Worm (Caenorhabditis elegans) whole organism, young adult: ENCODE results near the gene T07D4.2.

Experiments
- K11D2.4 ChIP-seq: fragments of 200-800 bp; sonication (Bioruptor generic); IDR thresholded peaks from 2 replicates; pipeline ENCODE4 v1.3.6; 2022; ENCODE audit warnings: missing genetic modification reagents, missing genetic modification characterization, missing compliant biosample characterization
- cebp-1 ChIP-seq, 2 experiments: fragments of 200-800 bp in 1 of 2; sonication (Bioruptor generic) in 1 of 2; sonication (generic microtip) in 1 of 2; IDR thresholded peaks in 1 of 2; optimal IDR thresholded peaks in 1 of 2; 2 replicates each; pipeline versions ENCODE4 v1.3.6 to Lab custom; 2017 to 2022; ENCODE audit warnings: missing compliant biosample characterization in 2 of 2, missing genetic modification characterization in 2 of 2, mild to moderate bottlenecking in 1 of 2, missing genetic modification reagents in 1 of 2, moderate library complexity in 1 of 2
- egl-44 ChIP-seq: fragments of 200-800 bp; sonication (Bioruptor generic); IDR thresholded peaks from 2 replicates; pipeline ENCODE4 v1.3.6; 2022; ENCODE audit warnings: missing genetic modification reagents, missing genetic modification characterization, missing compliant biosample characterization
- egrh-3 ChIP-seq: fragments of 200-800 bp; sonication (Bioruptor generic); IDR thresholded peaks from 2 replicates; pipeline ENCODE4 v1.3.6; 2022; ENCODE audit warnings: missing genetic modification reagents, missing genetic modification characterization, missing compliant biosample characterization
- unc-62 ChIP-seq: fragments of 150-350 bp; optimal IDR thresholded peaks from 2 replicates; lab custom pipeline; 2014; ENCODE audit warnings: missing biosample characterization, missing genetic modification reagents, missing genetic modification characterization

DNA sequence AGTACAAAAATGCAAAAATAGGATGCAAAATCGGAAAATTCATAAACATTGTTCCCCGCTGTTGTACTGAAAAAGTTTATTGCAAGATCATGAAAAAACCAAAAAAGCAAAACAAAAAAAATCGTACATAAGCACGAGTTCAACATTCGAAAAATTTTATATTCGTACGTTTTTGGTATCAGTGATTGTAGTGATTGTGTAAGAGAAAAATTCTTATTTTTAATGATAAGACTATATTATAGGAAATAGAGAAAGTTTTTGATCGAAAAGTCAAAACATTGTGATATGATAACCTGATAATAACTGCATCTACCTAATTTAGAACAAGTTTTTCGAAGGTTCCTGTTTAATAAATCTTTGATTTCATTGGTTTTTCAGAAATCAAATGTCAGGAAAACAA is 43.6 kb upstream of the T07D4.2 start:
- TF ChIP-seq cebp-1 (GFP tag; IDR thresholded peaks at IDR 0.05; lab: Robert Waterston, UW) = no peak
- TF ChIP-seq cebp-1 (tag; optimal IDR thresholded peaks at IDR 0.05; lab: Kevin White, UChicago) = no peak
- no peak for TF ChIP-seq K11D2.4 (GFP tag; lab: Robert Waterston, UW)
- TF ChIP-seq egl-44 (GFP tag; lab: Robert Waterston, UW) = no peak
- TF ChIP-seq egrh-3 = no peak
- no peak for TF ChIP-seq unc-62 (GFP tag; lab: Kevin White, UChicago)
